Fruit fly (Drosophila melanogaster) ovary, adult (tissue): ENCODE results near the gene CG14075.

Experiments
- CG17801 ChIP-seq: fragments of 200-800 bp; optimal IDR thresholded peaks from 2 replicates; lab custom pipeline; 2019; ENCODE audit warnings: missing biosample characterization, mild to moderate bottlenecking, missing genetic modification characterization, moderate library complexity; ENCODE audit not compliant: partially characterized antibody

The CG14075 gene

DNA sequence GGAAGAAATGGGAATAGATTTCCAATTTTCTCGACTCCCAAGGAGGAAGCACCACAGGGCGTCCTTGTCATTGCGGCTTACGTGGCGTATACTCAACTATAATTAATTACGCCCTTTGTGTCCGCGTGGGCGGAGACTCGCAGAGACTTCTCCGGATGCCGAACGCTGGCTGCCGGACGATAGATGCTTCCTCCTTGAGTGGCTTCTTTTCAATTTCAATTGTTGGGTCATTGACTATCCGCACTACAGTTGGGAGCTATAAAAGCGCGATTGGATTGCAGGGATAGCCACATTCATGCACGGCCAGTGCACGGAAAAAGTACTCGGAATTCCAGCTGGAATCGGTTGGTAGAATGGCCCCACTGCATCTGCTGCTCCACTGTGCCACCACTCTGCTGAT lies at the start of gene CG14075:
CG14075 (plus strand) TSS at position 301 of the 400 bp plus-strand sequence.
- no peak for TF ChIP-seq CG17801

DNA sequence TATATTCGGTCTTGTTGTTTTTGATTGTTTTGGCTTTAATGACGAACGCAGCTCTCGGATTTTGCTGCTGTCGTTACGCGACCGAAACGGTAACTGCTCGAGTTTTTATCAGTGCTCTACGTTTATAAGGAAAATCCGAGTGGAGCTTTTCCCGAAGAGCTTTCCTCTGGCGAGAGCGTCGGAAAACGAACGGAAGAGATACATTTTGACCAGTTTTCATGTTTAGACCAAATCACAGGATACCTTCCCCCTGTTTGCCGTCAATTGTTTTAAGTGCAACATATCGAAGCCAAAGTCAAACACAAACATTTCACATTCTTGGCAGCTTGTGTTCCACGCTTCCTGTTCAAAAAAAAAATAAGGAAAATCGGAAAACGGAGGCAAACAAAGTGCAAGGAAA lies 38.8 kb upstream of the CG14075 start, which contains the start of gene CG32204:
CG32204 (minus strand) TSS at position 101 of the 400 bp plus-strand sequence.
- TF ChIP-seq CG17801 = no peak

DNA sequence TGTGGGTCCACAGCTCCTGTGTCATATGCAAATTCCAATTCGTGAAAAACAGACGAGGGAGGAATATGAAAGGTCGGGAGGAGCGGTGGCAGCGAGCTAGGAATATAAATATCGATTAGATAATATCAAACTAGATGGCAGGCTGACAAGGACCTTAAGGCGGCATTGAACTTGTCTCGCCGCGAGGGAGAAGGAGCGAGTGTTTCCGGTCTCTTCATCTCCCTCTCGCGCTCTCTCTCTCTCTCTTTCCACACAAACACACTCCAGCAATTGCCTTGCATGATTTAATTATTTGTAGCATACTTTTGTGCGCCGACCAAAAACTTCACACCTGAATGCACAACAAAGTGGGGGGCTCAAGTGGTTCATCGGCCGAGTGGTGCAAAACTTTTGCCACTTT lies 37.8 kb upstream of the CG14075 start:
- TF ChIP-seq CG17801 = no peak

DNA sequence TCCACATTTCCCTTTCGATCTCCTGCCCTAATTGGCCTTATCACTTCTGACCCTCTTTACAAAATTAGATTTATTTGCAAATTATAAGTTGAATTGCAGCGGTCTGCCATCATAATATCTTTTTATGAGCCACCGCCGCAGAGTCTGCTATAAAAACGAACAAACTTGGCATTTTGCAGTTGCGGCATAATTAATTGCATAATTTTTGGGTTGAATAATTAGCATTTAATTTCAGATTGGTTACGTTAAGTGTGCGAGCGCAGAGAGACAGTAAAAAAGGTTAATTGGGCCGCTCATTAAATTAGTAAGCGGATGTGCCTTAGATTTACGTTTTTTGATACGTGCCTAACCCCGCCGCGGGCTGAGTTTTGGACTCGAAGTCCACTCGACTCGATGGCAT lies 35.6 kb upstream of the CG14075 start:
- no peak for TF ChIP-seq CG17801

DNA sequence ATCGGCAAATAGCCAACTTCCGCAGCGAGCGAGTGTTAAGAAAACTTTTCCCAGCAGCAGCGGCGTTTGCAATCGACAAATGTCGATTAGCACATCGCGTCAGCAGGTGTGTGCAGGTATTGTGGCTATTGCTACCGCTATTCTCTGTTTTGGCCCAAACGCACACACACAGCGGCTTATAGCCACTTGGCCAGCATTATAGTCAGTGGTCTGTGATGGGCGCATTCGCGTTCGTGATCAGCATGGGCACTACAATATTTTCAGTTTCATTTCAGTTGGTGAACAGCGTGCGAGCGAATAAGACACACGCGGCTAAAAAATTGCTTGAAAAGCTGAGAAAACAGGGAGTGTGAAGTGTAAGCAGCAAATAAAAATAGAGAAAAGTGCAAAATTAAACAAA lies 34.4 kb upstream of the CG14075 start, which contains the start of gene CG6836:
CG6836 (plus strand) TSS at position 271 of the 400 bp plus-strand sequence.
- TF ChIP-seq CG17801 = no peak

DNA sequence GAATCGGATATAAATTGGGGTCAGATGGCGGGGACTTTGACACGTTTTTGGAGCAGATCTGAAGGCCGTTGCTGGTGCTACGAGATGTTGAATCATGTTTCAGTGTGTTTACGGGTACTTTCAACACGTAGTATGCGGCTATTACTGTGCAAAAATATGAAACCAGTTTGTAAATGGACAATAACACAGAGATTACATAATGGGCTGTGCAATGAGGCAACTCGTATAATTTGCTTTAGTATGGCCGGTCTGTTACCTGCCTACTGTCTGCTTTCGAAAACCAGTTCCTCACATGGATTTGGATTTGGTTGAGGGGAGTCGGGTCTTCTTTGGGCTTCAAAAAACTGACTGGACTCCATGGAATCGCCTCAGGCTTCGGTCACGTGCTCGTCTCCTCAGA lies 32.4 kb upstream of the CG14075 start:
- TF ChIP-seq CG17801 = no peak

DNA sequence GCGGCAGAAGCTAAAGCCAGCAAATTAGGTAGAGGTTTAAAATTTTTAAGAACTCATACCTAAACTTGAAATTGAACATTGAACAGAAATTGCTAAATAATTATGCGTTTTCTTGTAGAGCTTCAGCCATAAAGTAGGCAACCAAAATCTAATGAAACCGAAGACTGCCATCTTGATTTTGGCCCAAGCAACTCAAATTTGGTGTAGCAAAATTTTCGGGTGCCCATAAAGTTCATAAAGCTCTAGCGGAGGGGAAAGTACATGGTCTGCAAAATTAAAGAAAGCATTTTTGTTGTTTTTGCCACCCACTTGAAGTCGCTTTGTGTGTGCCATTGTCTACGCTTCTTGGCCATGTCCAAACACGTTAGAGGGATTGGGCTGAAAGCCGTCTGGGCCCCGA lies 27.7 kb upstream of the CG14075 start:
- TF ChIP-seq CG17801 = no peak

DNA sequence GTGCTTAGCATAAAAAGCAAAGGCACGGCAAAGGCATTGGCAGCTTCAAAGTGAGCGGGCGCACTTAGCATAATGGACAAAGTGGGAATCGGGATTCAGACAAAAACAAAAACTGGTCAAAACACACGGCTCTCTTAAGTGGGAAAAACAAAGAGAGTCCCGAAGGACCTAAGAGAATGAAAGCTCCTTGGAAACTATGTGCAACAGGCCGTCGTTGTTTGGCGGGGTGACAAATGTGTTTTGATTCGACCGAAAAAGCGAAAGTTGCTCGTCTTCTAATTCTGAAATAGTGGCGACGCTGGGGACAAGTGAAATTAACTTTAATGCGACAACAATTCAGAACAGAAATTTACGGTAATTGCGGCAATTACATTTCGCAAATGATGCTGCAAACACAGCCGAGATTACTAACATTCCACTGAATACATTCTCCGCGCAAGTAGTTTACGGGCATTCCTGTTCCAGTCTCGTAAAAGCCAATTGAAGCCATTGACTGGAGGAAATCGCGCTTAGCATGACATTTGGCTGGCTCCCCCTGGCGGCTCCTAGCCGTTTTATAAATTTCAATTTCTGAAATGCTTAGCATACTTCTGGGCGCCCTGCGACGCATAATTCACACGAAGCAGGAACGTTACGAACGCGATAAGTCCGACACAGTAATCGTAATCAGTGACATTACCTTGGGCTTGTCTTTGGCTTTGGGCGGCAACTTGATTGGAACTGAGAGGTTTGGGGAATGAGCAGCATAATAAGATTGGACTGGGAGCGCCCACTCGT lies 16.4 kb upstream of the CG14075 start:
- TF ChIP-seq CG17801 = no peak

DNA sequence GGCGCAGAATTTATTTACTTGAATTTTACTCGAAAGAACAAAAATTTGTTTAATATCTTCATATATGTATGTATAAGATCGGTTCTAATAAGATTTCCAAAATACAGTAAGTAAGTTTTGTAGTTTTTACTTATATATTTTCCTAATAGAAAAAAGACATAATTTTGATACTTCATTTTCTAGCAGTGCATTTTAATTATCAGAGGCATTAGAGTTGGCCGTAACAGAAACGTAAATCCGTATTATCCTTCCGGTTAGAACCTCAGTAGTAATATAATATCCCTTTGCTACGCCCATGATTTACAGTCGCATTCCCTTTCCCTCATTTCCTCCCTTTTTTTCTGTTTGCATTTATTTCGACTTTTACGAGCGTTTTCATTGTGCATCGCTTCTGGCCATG lies 8.0 kb upstream of the CG14075 start:
- TF ChIP-seq CG17801 = no peak

DNA sequence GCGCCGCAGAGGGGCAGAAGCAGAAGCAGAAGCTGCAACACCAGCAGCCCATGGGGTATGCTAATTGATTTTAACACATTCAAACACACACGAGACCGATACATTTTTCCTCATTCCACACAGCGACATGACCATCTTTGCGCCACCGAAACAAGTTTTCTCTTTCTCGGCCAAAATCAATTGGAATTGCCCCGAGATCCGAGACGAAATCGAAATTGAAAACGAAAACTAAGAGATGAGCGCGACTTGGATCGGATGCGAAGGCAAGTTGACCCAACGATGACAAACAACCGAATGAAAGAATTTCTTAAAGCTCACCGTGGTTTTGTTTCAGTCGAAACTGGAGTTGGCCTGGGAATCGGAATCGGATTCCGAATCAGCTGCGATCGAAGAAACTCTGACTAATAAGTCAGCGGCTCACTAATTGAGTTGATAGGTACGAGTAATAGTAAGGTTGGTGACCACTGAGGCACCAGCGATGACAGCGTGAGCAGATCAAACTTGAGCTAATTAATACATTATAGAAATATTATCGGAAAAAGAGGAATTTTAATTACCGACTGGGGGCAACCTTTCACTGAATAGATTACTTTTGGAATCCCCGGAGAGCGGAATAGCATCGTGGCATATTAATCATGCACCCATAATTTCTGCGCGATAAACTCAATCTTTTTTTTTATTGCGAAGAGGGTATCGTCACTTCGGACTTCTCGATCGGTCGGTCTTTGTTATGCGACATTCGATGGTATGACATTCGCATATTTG lies 3.5 kb downstream of the CG14075 start, which contains the start of gene CG11619:
CG11619 (minus strand) TSS at position 269 of the 765 bp plus-strand sequence.
- no peak for TF ChIP-seq CG17801

DNA sequence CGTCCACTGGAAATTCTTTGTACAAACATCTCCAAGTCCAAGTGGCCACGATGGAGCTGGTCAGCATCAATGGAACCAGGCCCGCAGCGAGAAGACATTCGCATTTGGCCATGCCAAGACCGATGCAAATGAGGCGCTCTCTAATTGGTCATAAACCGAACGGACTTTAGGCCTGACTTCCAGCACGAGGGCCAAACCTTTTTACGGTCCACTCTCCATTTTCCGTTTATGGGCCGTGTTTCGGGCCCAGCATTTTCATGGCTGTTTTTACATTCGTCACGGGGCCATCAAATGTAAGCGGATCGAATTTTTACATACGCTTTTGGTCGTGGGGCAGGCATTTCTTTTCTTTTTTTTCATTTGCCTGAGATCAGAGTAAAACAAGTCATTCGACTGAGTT lies 4.8 kb downstream of the CG14075 start, which contains the start of gene CG34256:
CG34256 (minus strand) TSS at position 205 of the 400 bp plus-strand sequence.
- no peak for TF ChIP-seq CG17801

DNA sequence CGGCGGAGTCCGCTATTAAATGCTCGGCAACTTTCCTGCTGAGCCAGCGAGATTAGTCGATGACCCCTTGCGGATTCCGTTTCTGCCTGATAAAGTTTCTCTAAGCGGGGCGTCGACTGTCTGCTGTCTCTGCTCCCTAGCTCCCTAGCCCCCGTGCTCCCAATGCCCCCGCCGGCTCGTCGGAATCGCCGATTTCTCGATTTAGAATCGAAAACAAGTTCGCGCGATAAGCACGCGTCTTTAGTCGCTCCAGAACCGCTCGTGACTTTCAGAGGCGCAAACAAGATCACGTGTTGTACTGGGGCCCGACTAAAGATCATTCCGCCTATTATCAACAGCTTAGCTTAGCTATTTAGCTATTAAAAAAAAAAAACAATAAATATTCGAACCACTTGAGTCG lies 8.1 kb downstream of the CG14075 start:
- no peak for TF ChIP-seq CG17801

DNA sequence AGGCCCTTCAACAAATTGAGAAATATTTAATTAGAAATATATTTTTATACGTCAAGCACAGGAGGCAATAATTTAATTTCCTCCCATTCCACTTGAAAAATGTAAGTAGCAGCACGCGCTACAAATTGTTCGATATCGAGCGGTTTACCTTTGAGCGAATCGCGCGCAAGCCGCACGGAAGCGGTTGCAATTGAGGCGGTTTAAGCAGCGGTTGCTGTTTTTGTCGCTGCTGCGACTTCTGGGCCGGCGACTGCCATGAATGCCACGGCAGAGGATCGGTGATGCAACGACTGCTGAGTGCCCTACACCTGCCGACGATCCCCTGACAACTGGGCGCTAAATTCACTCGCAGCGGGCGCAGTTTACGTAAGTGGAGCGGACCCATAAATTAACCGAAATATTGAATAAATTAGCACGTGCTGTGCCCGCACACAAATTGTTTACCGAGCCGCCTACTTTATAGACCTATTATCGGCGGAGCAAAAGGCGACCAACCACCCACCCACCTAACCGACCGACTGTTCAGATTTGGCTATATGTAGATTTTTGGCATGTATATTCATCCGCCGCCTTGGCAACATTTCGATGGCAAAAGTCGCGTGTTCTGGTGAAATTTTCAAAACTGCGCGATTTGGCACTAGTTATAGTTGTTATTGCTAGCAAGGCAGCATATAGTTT lies 9.0 kb downstream of the CG14075 start:
- no peak for TF ChIP-seq CG17801

DNA sequence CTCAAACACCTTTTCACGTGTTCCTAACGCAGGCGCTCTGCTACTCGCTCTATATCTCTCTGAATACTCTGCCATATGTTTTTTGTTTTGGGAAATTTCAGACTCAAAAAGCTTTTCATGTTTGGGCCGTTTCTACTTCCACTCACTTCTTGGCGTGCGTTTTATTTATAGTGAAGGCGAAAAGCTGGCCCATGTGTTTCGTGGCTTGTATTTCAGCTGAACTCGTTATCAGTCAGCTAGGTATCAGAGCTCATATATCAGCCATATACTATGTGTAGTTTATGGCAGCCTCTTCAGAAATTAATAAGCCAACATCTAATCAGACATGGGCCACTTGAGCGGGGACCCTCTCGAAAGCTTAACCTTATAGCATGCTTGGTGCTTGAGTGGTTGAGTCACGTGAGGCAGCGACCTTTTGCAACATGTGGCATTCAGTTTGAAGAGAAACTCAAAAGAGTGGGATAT lies 9.8 kb downstream of the CG14075 start:
- no peak for TF ChIP-seq CG17801

DNA sequence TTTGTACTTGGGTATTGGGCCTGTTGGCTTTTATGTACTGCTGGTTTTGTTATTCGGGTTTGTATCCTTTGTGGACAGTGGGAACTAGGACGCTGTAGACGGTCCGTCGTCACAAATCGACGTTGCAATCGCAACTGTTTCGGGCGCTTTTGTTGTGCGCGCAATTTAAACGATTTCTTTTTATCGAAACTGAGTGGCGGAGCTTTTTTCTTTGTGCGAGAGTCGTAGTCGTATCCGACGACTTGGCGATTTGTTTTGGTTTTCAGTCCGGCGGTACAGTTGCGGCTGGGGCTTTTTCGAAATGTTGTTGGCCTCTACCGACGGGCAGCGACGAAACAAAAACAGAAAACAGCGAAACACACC lies 10.9 kb downstream of the CG14075 start:
- no peak for TF ChIP-seq CG17801

DNA sequence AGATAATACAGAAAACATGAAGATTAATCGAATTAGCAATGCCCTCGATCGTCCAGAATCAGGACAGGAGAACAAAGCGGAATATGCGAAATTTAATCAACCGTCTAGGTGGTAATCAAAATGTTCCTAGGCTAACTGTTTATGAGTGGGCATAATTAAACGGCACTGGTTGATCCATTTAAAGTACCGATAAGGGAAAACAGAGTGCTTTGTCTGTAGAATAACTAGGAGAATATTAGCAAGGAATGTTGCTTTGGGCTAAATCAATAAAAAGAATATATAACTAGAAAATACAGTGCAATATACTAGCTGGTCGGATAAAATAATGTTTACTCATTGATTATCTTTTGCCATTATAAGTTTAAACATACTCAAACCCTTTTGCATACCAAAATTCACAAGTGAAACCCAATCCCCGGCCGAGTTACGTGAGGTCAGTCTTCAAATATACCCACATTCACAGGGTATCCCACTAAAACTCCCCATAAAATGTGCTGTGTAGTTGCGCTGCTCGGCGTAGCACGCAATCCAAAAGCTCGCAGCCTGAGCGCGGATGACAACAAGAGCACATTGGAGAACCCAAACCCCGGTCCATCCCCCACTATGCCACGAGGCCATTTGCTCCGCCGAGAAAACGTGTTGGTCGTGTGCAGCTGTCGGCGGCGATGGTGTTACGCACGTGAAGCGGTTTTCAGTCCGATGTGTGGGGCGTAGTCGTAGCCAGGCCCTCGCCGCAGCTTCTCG lies 11.4 kb downstream of the CG14075 start:
- TF ChIP-seq CG17801 = no peak
